Worm (Caenorhabditis elegans) whole organism, midembryonic: ENCODE data around the gene T28C6.11.

ENCODE experiments used
- flt-1 ChIP-seq: fragments of 200-800 bp; sonication (Bioruptor generic); IDR thresholded peaks from 2 replicates; pipeline ENCODE4 v1.3.6; 2022; ENCODE audit warnings: missing genetic modification characterization, missing compliant biosample characterization
- med-1 ChIP-seq: sonication (generic microtip); optimal IDR thresholded peaks from 2 replicates; lab custom pipeline; 2017; ENCODE audit warnings: missing genetic modification characterization, mild to moderate bottlenecking, missing compliant biosample characterization, antibody characterized with exemption, missing genetic modification reagents; ENCODE audit not compliant: insufficient read depth

DNA sequence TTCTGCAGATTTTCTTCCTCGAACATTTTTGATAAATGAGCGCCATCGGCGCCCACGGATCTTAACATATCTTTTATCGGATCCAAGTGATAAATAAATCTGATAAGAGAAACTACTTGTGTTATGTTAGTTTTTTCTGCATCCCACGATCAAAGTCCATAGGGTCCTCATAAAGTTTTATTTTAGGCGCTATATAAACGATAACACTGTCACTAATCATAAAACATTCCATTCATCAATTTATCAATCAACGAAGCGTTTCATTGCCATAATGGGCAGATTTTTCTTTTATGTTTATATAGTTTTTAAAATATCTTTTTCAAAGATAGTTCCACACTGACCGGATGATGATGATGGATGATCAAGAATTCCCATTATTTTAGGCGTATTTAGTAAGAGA, 24.6 kb upstream of the T28C6.11 start:
- TF ChIP-seq med-1 (GFP tag; lab: Kevin White, UChicago) (no peak), flt-1 (no peak)
